Worm (Caenorhabditis elegans) whole organism, young adult: Measurements from ENCODE around the gene eor-2.

Experiments
- B0261.1 ChIP-seq: sonication (generic microtip); optimal IDR thresholded peaks from 2 replicates; lab custom pipeline; 2016; ENCODE audit warnings: mild to moderate bottlenecking, missing genetic modification characterization, moderate library complexity, missing compliant biosample characterization
- B0336.3 ChIP-seq: fragments of 200-800 bp; sonication (Bioruptor generic); IDR thresholded peaks from 2 replicates; pipeline ENCODE4 v1.3.6; 2022; ENCODE audit warnings: missing genetic modification characterization, missing compliant biosample characterization
- F22D6.2 ChIP-seq: sonication (generic microtip); optimal IDR thresholded peaks from 2 replicates; lab custom pipeline; 2016; ENCODE audit warnings: mild to moderate bottlenecking, missing genetic modification characterization, missing compliant biosample characterization
- F37B4.10 ChIP-seq: fragments of 200-800 bp; sonication (Bioruptor generic); IDR thresholded peaks from 2 replicates; pipeline ENCODE4 v1.3.6; 2022; ENCODE audit warnings: missing genetic modification characterization, missing compliant biosample characterization
- F39B2.1 ChIP-seq: fragments of 200-800 bp; sonication (Bioruptor generic); IDR thresholded peaks from 2 replicates; pipeline ENCODE4 v1.3.6; 2022; ENCODE audit warnings: missing genetic modification reagents, missing genetic modification characterization, missing compliant biosample characterization
- F52B5.7 ChIP-seq: sonication (generic microtip); optimal IDR thresholded peaks from 2 replicates; lab custom pipeline; 2016; ENCODE audit warnings: mild to moderate bottlenecking, missing genetic modification characterization, missing compliant biosample characterization
- K12H6.12 ChIP-seq: fragments of 200-800 bp; sonication (Bioruptor generic); optimal IDR thresholded peaks from 2 replicates; lab custom pipeline; 2018; ENCODE audit warnings: mild to moderate bottlenecking, missing genetic modification characterization, missing compliant biosample characterization
- T07F8.4 ChIP-seq: sonication (generic microtip); optimal IDR thresholded peaks from 2 replicates; lab custom pipeline; 2016; ENCODE audit warnings: mild to moderate bottlenecking, missing genetic modification characterization, moderate library complexity, missing compliant biosample characterization
- T26A5.8 ChIP-seq: sonication (generic microtip); optimal IDR thresholded peaks from 2 replicates; lab custom pipeline; 2016; ENCODE audit warnings: missing genetic modification characterization, missing compliant biosample characterization
- Y53G8AR.9 ChIP-seq: fragments of 200-800 bp; sonication (Bioruptor generic); conservative IDR thresholded peaks from 2 replicates; pipeline ENCODE4 v1.3.6; 2022; ENCODE audit warnings: missing genetic modification reagents, missing genetic modification characterization, missing compliant biosample characterization
- Y56A3A.18 ChIP-seq: fragments of 200-800 bp; sonication (Bioruptor generic); IDR thresholded peaks from 2 replicates; pipeline ENCODE4 v1.3.6; 2022; ENCODE audit warnings: missing genetic modification reagents, missing genetic modification characterization, missing compliant biosample characterization
- ama-1 ChIP-seq, 3 experiments: fragments of 150-350 bp in 1 of 3; sonication (generic microtip) in 2 of 3; optimal IDR thresholded peaks; 2 replicates each; lab custom pipeline; 2014 to 2018; ENCODE audit warnings: missing biosample characterization in 2 of 3, missing genetic modification characterization in 2 of 3, missing genetic modification reagents in 2 of 3
- aptf-2 ChIP-seq: fragments of 200-800 bp; sonication (Bioruptor generic); conservative IDR thresholded peaks from 2 replicates; pipeline ENCODE4 v1.3.6; 2022; ENCODE audit warnings: missing genetic modification reagents, missing genetic modification characterization, missing compliant biosample characterization
- aptf-3 ChIP-seq: fragments of 200-800 bp; sonication (Bioruptor generic); IDR thresholded peaks from 2 replicates; pipeline ENCODE4 v1.3.6; 2022; ENCODE audit warnings: missing genetic modification characterization, missing compliant biosample characterization
- attf-5 ChIP-seq: fragments of 200-800 bp; sonication (Bioruptor generic); optimal IDR thresholded peaks from 2 replicates; lab custom pipeline; 2018; ENCODE audit warnings: mild to moderate bottlenecking, missing genetic modification characterization, missing compliant biosample characterization
- attf-6 ChIP-seq: fragments of 200-800 bp; sonication (Bioruptor generic); IDR thresholded peaks from 2 replicates; pipeline ENCODE4 v1.3.6; 2022; ENCODE audit warnings: missing genetic modification reagents, missing genetic modification characterization, missing compliant biosample characterization
- bed-2 ChIP-seq: fragments of 200-800 bp; sonication (Bioruptor generic); IDR thresholded peaks from 2 replicates; pipeline ENCODE4 v1.3.6; 2022; ENCODE audit warnings: missing genetic modification reagents, missing genetic modification characterization, missing compliant biosample characterization
- ceh-100 ChIP-seq: fragments of 200-800 bp; sonication (Bioruptor generic); IDR thresholded peaks from 2 replicates; pipeline ENCODE4 v1.3.6; 2022; ENCODE audit warnings: missing genetic modification reagents, missing genetic modification characterization, missing compliant biosample characterization
- ceh-40 ChIP-seq: fragments of 200-800 bp; sonication (Bioruptor generic); IDR thresholded peaks from 2 replicates; pipeline ENCODE4 v1.3.6; 2022; ENCODE audit warnings: missing genetic modification characterization, missing compliant biosample characterization
- ceh-91 ChIP-seq: fragments of 200-800 bp; sonication (Bioruptor generic); IDR thresholded peaks from 2 replicates; pipeline ENCODE4 v1.3.6; 2022; ENCODE audit warnings: missing genetic modification reagents, missing genetic modification characterization, missing compliant biosample characterization
- egrh-3 ChIP-seq: fragments of 200-800 bp; sonication (Bioruptor generic); IDR thresholded peaks from 2 replicates; pipeline ENCODE4 v1.3.6; 2022; ENCODE audit warnings: missing genetic modification reagents, missing genetic modification characterization, missing compliant biosample characterization
- hlh-12 ChIP-seq: sonication (generic microtip); optimal IDR thresholded peaks from 2 replicates; lab custom pipeline; 2016; ENCODE audit warnings: missing genetic modification characterization, missing compliant biosample characterization
- hlh-26 ChIP-seq: fragments of 200-800 bp; sonication (Bioruptor generic); conservative IDR thresholded peaks from 2 replicates; pipeline ENCODE4 v1.3.6; 2022; ENCODE audit warnings: missing genetic modification reagents, missing genetic modification characterization, missing compliant biosample characterization
- hsf-1 ChIP-seq: fragments of 200-800 bp; sonication (Bioruptor generic); IDR thresholded peaks from 2 replicates; pipeline ENCODE4 v1.3.6; 2022; ENCODE audit warnings: missing genetic modification reagents, missing genetic modification characterization, missing compliant biosample characterization
- lag-1 ChIP-seq: fragments of 200-800 bp; sonication (Bioruptor generic); IDR thresholded peaks from 2 replicates; pipeline ENCODE4 v1.3.6; 2022; ENCODE audit warnings: missing genetic modification reagents, missing genetic modification characterization, missing compliant biosample characterization
- madf-6 ChIP-seq: fragments of 200-800 bp; sonication (Bioruptor generic); IDR thresholded peaks from 2 replicates; pipeline ENCODE4 v1.3.6; 2022; ENCODE audit warnings: missing genetic modification reagents, missing genetic modification characterization, missing compliant biosample characterization
- mcd-1 ChIP-seq: fragments of 200-800 bp; sonication (Bioruptor generic); IDR thresholded peaks from 2 replicates; pipeline ENCODE4 v1.3.6; 2022; ENCODE audit warnings: missing genetic modification reagents, missing genetic modification characterization, missing compliant biosample characterization
- mes-4 ChIP-seq: sonication (generic microtip); optimal IDR thresholded peaks from 2 replicates; lab custom pipeline; 2016; ENCODE audit warnings: missing genotype, missing genetic modification characterization, missing compliant biosample characterization
- mxl-1 ChIP-seq: sonication (generic microtip); optimal IDR thresholded peaks from 2 replicates; lab custom pipeline; 2016; ENCODE audit warnings: missing genetic modification characterization, missing compliant biosample characterization
- nfyb-1 ChIP-seq: fragments of 200-800 bp; sonication (Bioruptor generic); IDR thresholded peaks from 2 replicates; pipeline ENCODE4 v1.3.6; 2022; ENCODE audit warnings: missing genetic modification reagents, missing genetic modification characterization, missing compliant biosample characterization
- nhr-179 ChIP-seq: sonication (generic microtip); optimal IDR thresholded peaks from 2 replicates; lab custom pipeline; 2016; ENCODE audit warnings: mild to moderate bottlenecking, missing genetic modification characterization, missing compliant biosample characterization
- nhr-27 ChIP-seq: fragments of 200-800 bp; sonication (Bioruptor generic); optimal IDR thresholded peaks from 2 replicates; lab custom pipeline; 2018; ENCODE audit warnings: mild to moderate bottlenecking, missing genetic modification characterization, moderate library complexity, missing compliant biosample characterization
- pbrm-1 ChIP-seq: fragments of 200-800 bp; sonication (Bioruptor generic); IDR thresholded peaks from 2 replicates; pipeline ENCODE4 v1.3.6; 2022; ENCODE audit warnings: missing genetic modification reagents, missing genetic modification characterization, missing compliant biosample characterization
- pha-4 ChIP-seq: fragments of 150-350 bp; sonication (generic microtip); optimal IDR thresholded peaks from 2 replicates; lab custom pipeline; 2014; ENCODE audit warnings: missing biosample characterization, missing genetic modification reagents, missing genetic modification characterization
- rec-8 ChIP-seq, 2 experiments: sonication (generic microtip); optimal IDR thresholded peaks; 2 replicates each; lab custom pipeline; 2016; ENCODE audit warnings: mild to moderate bottlenecking in 2 of 2, missing genetic modification characterization in 2 of 2, missing genetic modification reagents in 2 of 2, missing genotype in 2 of 2, missing biosample characterization in 1 of 2, missing compliant biosample characterization in 1 of 2, moderate library complexity in 1 of 2
- repo-1 ChIP-seq: sonication (generic microtip); optimal IDR thresholded peaks from 2 replicates; lab custom pipeline; 2017; ENCODE audit warnings: mild to moderate bottlenecking, missing genetic modification characterization, missing compliant biosample characterization
- rpc-1 ChIP-seq, 2 experiments: fragments of 150-350 bp in 1 of 2; sonication (generic microtip) in 1 of 2; optimal IDR thresholded peaks; 2 replicates each; lab custom pipeline; 2014 to 2018; ENCODE audit warnings: missing biosample characterization in 1 of 2, missing genetic modification characterization in 1 of 2, missing genetic modification reagents in 1 of 2, missing genotype in 1 of 2
- snpc-1.3 ChIP-seq: sonication (generic microtip); optimal IDR thresholded peaks from 2 replicates; lab custom pipeline; 2017; ENCODE audit warnings: missing genetic modification characterization, mild to moderate bottlenecking, missing compliant biosample characterization, antibody characterized with exemption, moderate library complexity, missing genotype, missing genetic modification reagents; ENCODE audit not compliant: insufficient read depth
- snpc-4 ChIP-seq, 5 experiments: fragments of 150-350 bp in 1 of 5; sonication (generic microtip) in 4 of 5; optimal IDR thresholded peaks; 2 replicates each; lab custom pipeline; 2014 to 2018; ENCODE audit warnings: missing genetic modification characterization in 5 of 5, missing biosample characterization in 3 of 5, antibody characterized with exemption in 2 of 5, mild to moderate bottlenecking in 2 of 5, missing compliant biosample characterization in 2 of 5, missing genotype in 2 of 5, moderate library complexity in 2 of 5, missing genetic modification reagents in 1 of 5
- somi-1 ChIP-seq: fragments of 200-800 bp; sonication (Bioruptor generic); optimal IDR thresholded peaks from 2 replicates; lab custom pipeline; 2018; ENCODE audit warnings: mild to moderate bottlenecking, missing genetic modification characterization, missing compliant biosample characterization
- sptf-2 ChIP-seq: fragments of 200-800 bp; sonication (Bioruptor generic); optimal IDR thresholded peaks from 2 replicates; lab custom pipeline; 2018; ENCODE audit warnings: mild to moderate bottlenecking, missing genetic modification characterization, missing compliant biosample characterization
- tlf-1 ChIP-seq: fragments of 200-800 bp; sonication (Bioruptor generic); optimal IDR thresholded peaks from 2 replicates; lab custom pipeline; 2018; ENCODE audit warnings: mild to moderate bottlenecking, missing genetic modification characterization, missing compliant biosample characterization
- unc-130 ChIP-seq: sonication (generic microtip); optimal IDR thresholded peaks from 2 replicates; lab custom pipeline; 2016; ENCODE audit warnings: missing genetic modification reagents, missing genetic modification characterization, missing compliant biosample characterization
- zfh-2 ChIP-seq: fragments of 200-800 bp; sonication (Bioruptor generic); conservative IDR thresholded peaks from 2 replicates; pipeline ENCODE4 v1.3.6; 2022; ENCODE audit warnings: missing genetic modification reagents, missing genetic modification characterization, missing compliant biosample characterization
- ztf-18 ChIP-seq: sonication (generic microtip); optimal IDR thresholded peaks from 2 replicates; lab custom pipeline; 2016; ENCODE audit warnings: missing genotype, mild to moderate bottlenecking, missing genetic modification characterization, missing compliant biosample characterization
- ztf-22 ChIP-seq: fragments of 200-800 bp; sonication (Bioruptor generic); optimal IDR thresholded peaks from 2 replicates; lab custom pipeline; 2018; ENCODE audit warnings: mild to moderate bottlenecking, missing genetic modification characterization, moderate library complexity, missing compliant biosample characterization
- ztf-25 ChIP-seq: fragments of 200-800 bp; sonication (Bioruptor generic); IDR thresholded peaks from 2 replicates; pipeline ENCODE4 v1.3.6; 2022; ENCODE audit warnings: missing genetic modification reagents, missing genetic modification characterization, missing compliant biosample characterization
- ztf-6 ChIP-seq: fragments of 200-800 bp; sonication (Bioruptor generic); IDR thresholded peaks from 2 replicates; pipeline ENCODE4 v1.3.6; 2022; ENCODE audit warnings: missing genetic modification reagents, missing genetic modification characterization, missing compliant biosample characterization

eor-2 gene

DNA sequence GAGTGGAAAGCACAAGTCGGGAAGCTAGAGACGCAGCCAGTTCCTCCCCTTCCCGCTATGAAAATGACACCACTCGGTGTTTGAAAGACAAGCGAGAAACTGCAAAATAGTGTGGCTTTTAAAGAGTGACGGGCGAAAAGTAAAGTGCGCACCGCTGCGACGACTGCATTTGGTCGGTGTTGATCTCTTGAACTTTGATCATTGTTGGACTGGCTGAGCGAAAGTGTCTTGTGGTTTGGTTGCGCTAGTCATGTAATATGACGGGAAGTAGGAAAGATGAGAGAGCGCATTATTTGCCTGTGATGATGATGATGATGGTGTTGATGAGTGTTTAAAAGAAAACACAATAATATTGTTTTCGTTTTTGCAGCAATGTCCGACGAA lies 42.5 kb upstream of the eor-2 start (continued):
- TF ChIP-seq nhr-27 (tag; lab: Kevin White, UChicago), result no peak
- TF ChIP-seq bed-2 (GFP tag; lab: Robert Waterston, UW), result no peak
- TF ChIP-seq ceh-40 (GFP tag; lab: Robert Waterston, UW), result no peak
- TF ChIP-seq snpc-1.3, result no peak
- TF ChIP-seq aptf-2 (GFP tag; lab: Robert Waterston, UW), result no peak
- no peak for TF ChIP-seq T07F8.4
- no peak for TF ChIP-seq mxl-1
- TF ChIP-seq F22D6.2 (tag; lab: Kevin White, UChicago), result peak; percentile 32
- TF ChIP-seq somi-1 (GFP tag; lab: Kevin White, UChicago), result peak; percentile 49
- TF ChIP-seq ceh-91 (GFP tag; lab: Robert Waterston, UW), result no peak
- peak; percentile 52 for TF ChIP-seq mcd-1 (GFP tag; lab: Robert Waterston, UW)
- no peak for TF ChIP-seq ama-1 (optimal IDR thresholded peaks at IDR 0.05; lab: Kevin White, UChicago)
- no peak for TF ChIP-seq ama-1 (GFP tag; optimal IDR thresholded peaks at IDR 0.05; lab: Kevin White, UChicago)
- peak; percentile 83 for TF ChIP-seq pha-4 (tag; lab: Kevin White, UChicago)
- TF ChIP-seq B0261.1 (tag; lab: Kevin White, UChicago), result no peak
- peak; percentile 45; the same call in 1 of the 2 replicates for TF ChIP-seq Y56A3A.18 (GFP tag; lab: Robert Waterston, UW)
- TF ChIP-seq repo-1 (tag; lab: Kevin White, UChicago), result peak; percentile 53
- no peak for TF ChIP-seq attf-6 (GFP tag; lab: Robert Waterston, UW)
- no peak for TF ChIP-seq hlh-12
- no peak for TF ChIP-seq sptf-2 (GFP tag; lab: Kevin White, UChicago)
- no peak for TF ChIP-seq nhr-179 (tag; lab: Kevin White, UChicago)
- no peak for TF ChIP-seq hsf-1 (GFP tag; lab: Robert Waterston, UW)
- no peak for TF ChIP-seq mes-4 (tag; lab: Kevin White, UChicago)
- TF ChIP-seq hlh-26 (GFP tag; lab: Robert Waterston, UW), result no peak
- TF ChIP-seq rpc-1 (optimal IDR thresholded peaks at IDR 0.05; lab: Kevin White, UChicago), result no peak
- TF ChIP-seq rpc-1 (tag; optimal IDR thresholded peaks at IDR 0.05; lab: Kevin White, UChicago), result no peak
- TF ChIP-seq tlf-1 (GFP tag; lab: Kevin White, UChicago), result peak; percentile 66
- no peak for TF ChIP-seq T26A5.8 (tag; lab: Kevin White, UChicago)
- TF ChIP-seq F37B4.10, result no peak
- 0 out of 2 replicates have a peak, but pooled peaks have one; percentile 66 for TF ChIP-seq B0336.3
- TF ChIP-seq unc-130 (GFP tag; lab: Kevin White, UChicago), result no peak
- peak; percentile 60 for TF ChIP-seq attf-5 (GFP tag; lab: Kevin White, UChicago)
- no peak for TF ChIP-seq rec-8 (tag; optimal IDR thresholded peaks at IDR 0.05; lab: Kevin White, UChicago)
- TF ChIP-seq ceh-100, result no peak
- peak; percentile 49 for TF ChIP-seq ztf-18
- TF ChIP-seq F52B5.7 (tag; lab: Kevin White, UChicago), result no peak
- peak; percentile 14 for TF ChIP-seq ztf-22
- TF ChIP-seq madf-6 (GFP tag; lab: Robert Waterston, UW), result no peak
- peak; percentile 79 for TF ChIP-seq zfh-2 (GFP tag; lab: Robert Waterston, UW)
- TF ChIP-seq aptf-3 (GFP tag; lab: Robert Waterston, UW), result no peak
- TF ChIP-seq Y53G8AR.9, result no peak
- no peak for TF ChIP-seq ztf-25 (GFP tag; lab: Robert Waterston, UW)
- TF ChIP-seq F39B2.1 (GFP tag; lab: Robert Waterston, UW), result no peak
- peak; percentile 75 for TF ChIP-seq nfyb-1 (GFP tag; lab: Robert Waterston, UW)
- TF ChIP-seq K12H6.12 (tag; lab: Kevin White, UChicago), result peak; percentile 68
- TF ChIP-seq pbrm-1 (GFP tag; lab: Robert Waterston, UW), result 0 out of 2 replicates have a peak, but pooled peaks have one; percentile 66
- TF ChIP-seq ztf-6 (GFP tag; lab: Robert Waterston, UW), result no peak; the same call in 1 of the 2 replicates
- TF ChIP-seq snpc-4 (GFP tag; optimal IDR thresholded peaks at IDR 0.05; lab: Kevin White, UChicago), result no peak
- TF ChIP-seq snpc-4 (tag; optimal IDR thresholded peaks at IDR 0.05; lab: Kevin White, UChicago), result peak; percentile 49 to 61 (median 55)
- no peak for TF ChIP-seq lag-1
- TF ChIP-seq egrh-3, result no peak
